Fruit fly (Drosophila melanogaster) whole organism, embryonic: Measurements from ENCODE around the gene CG11449.

Experiments used
- Aef1 ChIP-seq: fragments of 200-800 bp; sonication (Bioruptor generic); IDR thresholded peaks from 3 replicates; pipeline ENCODE4 v1.3.6; 2022; ENCODE audit warnings: missing biosample characterization, missing genetic modification characterization
- Antp ChIP-seq: fragments of 200-800 bp; sonication (Bioruptor generic); optimal IDR thresholded peaks from 3 replicates; lab custom pipeline; 2016; ENCODE audit warnings: missing biosample characterization, missing genetic modification characterization
- Atf3 ChIP-seq: fragments of 200-800 bp; sonication (Bioruptor generic); optimal IDR thresholded peaks from 3 replicates; lab custom pipeline; 2016; ENCODE audit warnings: missing biosample characterization, missing genetic modification characterization
- B-H1 ChIP-seq: fragments of 200-800 bp; sonication (Bioruptor generic); IDR thresholded peaks from 3 replicates; pipeline ENCODE4 v1.3.6; 2022; ENCODE audit warnings: missing biosample characterization, missing genetic modification characterization
- Bdp1 ChIP-seq: fragments of 200-800 bp; sonication (Bioruptor generic); optimal IDR thresholded peaks from 3 replicates; lab custom pipeline; 2016; ENCODE audit warnings: missing biosample characterization, missing genetic modification characterization
- CG10209 ChIP-seq: fragments of 200-800 bp; sonication (Bioruptor generic); optimal IDR thresholded peaks from 3 replicates; lab custom pipeline; 2017; ENCODE audit warnings: missing biosample characterization, mild to moderate bottlenecking, missing genetic modification characterization, missing genetic modification reagents
- CG11695 ChIP-seq: fragments of 200-800 bp; sonication (Bioruptor generic); IDR thresholded peaks from 3 replicates; pipeline ENCODE4 v1.3.6; 2022; ENCODE audit warnings: missing biosample characterization, missing genetic modification characterization
- CG12071 ChIP-seq: fragments of 200-800 bp; sonication (Bioruptor generic); optimal IDR thresholded peaks from 3 replicates; lab custom pipeline; 2018; ENCODE audit warnings: missing biosample characterization, mild to moderate bottlenecking, missing genetic modification characterization
- CG12391 ChIP-seq: fragments of 200-800 bp; sonication (Bioruptor generic); optimal IDR thresholded peaks from 3 replicates; lab custom pipeline; 2018; ENCODE audit warnings: missing biosample characterization, mild to moderate bottlenecking, missing genetic modification characterization, moderate library complexity
- CG1603 ChIP-seq: fragments of 200-800 bp; sonication (Bioruptor generic); optimal IDR thresholded peaks from 2 replicates; lab custom pipeline; 2019; ENCODE audit warnings: missing biosample characterization, mild to moderate bottlenecking, missing genetic modification characterization, moderate library complexity
- CG17912 ChIP-seq: fragments of 200-800 bp; sonication (Bioruptor generic); optimal IDR thresholded peaks from 2 replicates; lab custom pipeline; 2018; ENCODE audit warnings: missing biosample characterization, mild to moderate bottlenecking, missing genetic modification characterization
- CG4282 ChIP-seq: fragments of 200-800 bp; sonication (Bioruptor generic); optimal IDR thresholded peaks from 2 replicates; lab custom pipeline; 2016; ENCODE audit warnings: missing biosample characterization, missing genetic modification characterization
- CG4707 ChIP-seq: fragments of 200-800 bp; sonication (Bioruptor generic); optimal IDR thresholded peaks from 2 replicates; lab custom pipeline; 2018; ENCODE audit warnings: missing biosample characterization, mild to moderate bottlenecking, missing genetic modification characterization, moderate library complexity
- CG7786 ChIP-seq: fragments of 200-800 bp; sonication (Bioruptor generic); optimal IDR thresholded peaks from 2 replicates; lab custom pipeline; 2016; ENCODE audit warnings: missing biosample characterization, missing genetic modification characterization
- CG7963 ChIP-seq: fragments of 200-800 bp; sonication (Bioruptor generic); IDR thresholded peaks from 3 replicates; pipeline ENCODE4 v1.3.6; 2022; ENCODE audit warnings: missing biosample characterization, missing genetic modification characterization; ENCODE audit not compliant: partially characterized antibody
- CG8924 ChIP-seq: fragments of 200-800 bp; optimal IDR thresholded peaks from 3 replicates; lab custom pipeline; 2019; ENCODE audit warnings: missing biosample characterization, mild to moderate bottlenecking, missing genetic modification characterization, moderate library complexity
- Chrac-16 ChIP-seq: fragments of 200-800 bp; sonication (Bioruptor generic); optimal IDR thresholded peaks from 3 replicates; lab custom pipeline; 2016; ENCODE audit warnings: missing biosample characterization, missing genetic modification characterization
- CkIIα-i1 ChIP-seq: fragments of 200-800 bp; sonication (Bioruptor generic); IDR thresholded peaks from 2 replicates; pipeline ENCODE4 v1.3.6; 2022; ENCODE audit warnings: missing biosample characterization, missing genetic modification characterization
- CrebB ChIP-seq: fragments of 200-800 bp; sonication (Bioruptor generic); optimal IDR thresholded peaks from 3 replicates; lab custom pipeline; 2018; ENCODE audit warnings: missing biosample characterization, mild to moderate bottlenecking, missing genetic modification characterization
- E2f2 ChIP-seq: fragments of 200-800 bp; sonication (Bioruptor generic); IDR thresholded peaks from 2 replicates; pipeline ENCODE4 v1.3.6; 2022; ENCODE audit warnings: missing biosample characterization, missing genetic modification characterization
- Elba2 ChIP-seq: fragments of 200-800 bp; sonication (Bioruptor generic); optimal IDR thresholded peaks from 3 replicates; lab custom pipeline; 2016; ENCODE audit warnings: missing biosample characterization, missing genetic modification characterization
- HmgZ ChIP-seq: fragments of 200-800 bp; sonication (Bioruptor generic); optimal IDR thresholded peaks from 2 replicates; lab custom pipeline; 2018; ENCODE audit warnings: missing biosample characterization, mild to moderate bottlenecking, missing genetic modification characterization
- Meics ChIP-seq: fragments of 200-800 bp; sonication (Bioruptor generic); optimal IDR thresholded peaks from 2 replicates; lab custom pipeline; 2017; ENCODE audit warnings: missing biosample characterization, mild to moderate bottlenecking, missing genetic modification characterization
- Nf-YA ChIP-seq: fragments of 200-800 bp; sonication (Bioruptor generic); IDR thresholded peaks from 2 replicates; pipeline ENCODE4 v1.3.6; 2022; ENCODE audit warnings: missing biosample characterization, missing genetic modification characterization
- Poxn ChIP-seq: fragments of 200-800 bp; sonication (Bioruptor generic); IDR thresholded peaks from 2 replicates; pipeline ENCODE4 v1.3.6; 2022; ENCODE audit warnings: missing biosample characterization, missing genetic modification characterization
- Ptx1 ChIP-seq: fragments of 200-800 bp; sonication (Bioruptor generic); IDR thresholded peaks from 2 replicates; pipeline ENCODE4 v1.3.6; 2022; ENCODE audit warnings: missing biosample characterization, missing genetic modification characterization
- Ravus ChIP-seq: fragments of 200-800 bp; sonication (Bioruptor generic); IDR thresholded peaks from 2 replicates; pipeline ENCODE4 v1.3.6; 2022; ENCODE audit warnings: missing biosample characterization, missing genetic modification characterization
- Scr ChIP-seq: fragments of 200-800 bp; sonication (Bioruptor generic); IDR thresholded peaks from 2 replicates; pipeline ENCODE4 v1.3.6; 2022; ENCODE audit warnings: missing biosample characterization, missing genetic modification characterization; ENCODE audit not compliant: partially characterized antibody
- Sin3A ChIP-seq: fragments of >200 bp; optimal IDR thresholded peaks from 2 replicates; lab custom pipeline; 2018
- Sox100B ChIP-seq: fragments of 200-800 bp; sonication (Bioruptor generic); optimal IDR thresholded peaks from 3 replicates; lab custom pipeline; 2018; ENCODE audit warnings: missing biosample characterization, mild to moderate bottlenecking, missing genetic modification characterization
- ara ChIP-seq: fragments of 200-800 bp; sonication (Bioruptor generic); IDR thresholded peaks from 2 replicates; pipeline ENCODE4 v1.3.6; 2022; ENCODE audit warnings: missing biosample characterization, missing genetic modification characterization
- az2 ChIP-seq: fragments of 200-800 bp; sonication (Bioruptor generic); optimal IDR thresholded peaks from 3 replicates; lab custom pipeline; 2016; ENCODE audit warnings: missing biosample characterization, missing genetic modification characterization
- crol ChIP-seq: fragments of 200-800 bp; sonication (Bioruptor generic); IDR thresholded peaks from 2 replicates; pipeline ENCODE4 v1.3.6; 2022; ENCODE audit warnings: missing biosample characterization, missing genetic modification characterization
- danr ChIP-seq: fragments of 200-800 bp; sonication (Bioruptor generic); IDR thresholded peaks from 2 replicates; pipeline ENCODE4 v1.3.6; 2022; ENCODE audit warnings: missing biosample characterization, missing genetic modification characterization
- disco-r ChIP-seq: fragments of 200-800 bp; sonication (Bioruptor generic); optimal IDR thresholded peaks from 2 replicates; lab custom pipeline; 2016; ENCODE audit warnings: missing biosample characterization, missing genetic modification characterization
- grau ChIP-seq: fragments of 200-800 bp; optimal IDR thresholded peaks from 3 replicates; lab custom pipeline; 2019; ENCODE audit warnings: missing biosample characterization, mild to moderate bottlenecking, missing genetic modification characterization, moderate library complexity
- jumu ChIP-seq: fragments of 200-800 bp; sonication (Bioruptor generic); optimal IDR thresholded peaks from 3 replicates; lab custom pipeline; 2016; ENCODE audit warnings: missing biosample characterization, missing genetic modification characterization
- knrl ChIP-seq: fragments of 200-800 bp; sonication (Bioruptor generic); IDR thresholded peaks from 3 replicates; pipeline ENCODE4 v1.3.6; 2022; ENCODE audit warnings: missing biosample characterization, missing genetic modification characterization; ENCODE audit not compliant: partially characterized antibody
- otp ChIP-seq: fragments of 200-800 bp; sonication (Bioruptor generic); IDR thresholded peaks from 3 replicates; pipeline ENCODE4, ENCODE4 v1.3.6; 2022; ENCODE audit warnings: missing biosample characterization, missing genetic modification characterization
- pfk ChIP-seq: fragments of 200-800 bp; sonication (Bioruptor generic); optimal IDR thresholded peaks from 2 replicates; lab custom pipeline; 2018; ENCODE audit warnings: missing biosample characterization, mild to moderate bottlenecking, missing genetic modification characterization, moderate library complexity
- pho ChIP-seq: fragments of 200-800 bp; sonication (Bioruptor generic); optimal IDR thresholded peaks from 2 replicates; lab custom pipeline; 2016; ENCODE audit warnings: missing biosample characterization, missing genetic modification characterization
- ro ChIP-seq: fragments of 200-800 bp; sonication (Bioruptor generic); IDR thresholded peaks from 2 replicates; pipeline ENCODE4 v1.3.6; 2022; ENCODE audit warnings: missing biosample characterization, missing genetic modification characterization
- salm ChIP-seq: fragments of 200-800 bp; sonication (Bioruptor generic); optimal IDR thresholded peaks from 2 replicates; lab custom pipeline; 2018; ENCODE audit warnings: missing biosample characterization, mild to moderate bottlenecking, missing genetic modification characterization
- schlank ChIP-seq: fragments of 200-800 bp; sonication (Bioruptor generic); optimal IDR thresholded peaks from 2 replicates; lab custom pipeline; 2018; ENCODE audit warnings: missing biosample characterization, mild to moderate bottlenecking, missing genetic modification characterization
- shn ChIP-seq: fragments of 200-800 bp; sonication (Bioruptor generic); optimal IDR thresholded peaks from 3 replicates; lab custom pipeline; 2016; ENCODE audit warnings: missing biosample characterization, missing genetic modification characterization
- sima ChIP-seq: fragments of 200-800 bp; sonication (Bioruptor generic); optimal IDR thresholded peaks from 2 replicates; lab custom pipeline; 2016; ENCODE audit warnings: missing biosample characterization, missing genetic modification characterization
- slp2 ChIP-seq: fragments of 200-800 bp; sonication (Bioruptor generic); optimal IDR thresholded peaks from 2 replicates; lab custom pipeline; 2016; ENCODE audit warnings: missing biosample characterization, missing genetic modification characterization
- sna ChIP-seq: fragments of 200-800 bp; sonication (Bioruptor generic); IDR thresholded peaks from 2 replicates; pipeline ENCODE4 v1.3.6; 2022; ENCODE audit warnings: missing biosample characterization, missing genetic modification characterization; ENCODE audit not compliant: partially characterized antibody
- sqz ChIP-seq: fragments of 200-800 bp; sonication (Bioruptor generic); optimal IDR thresholded peaks from 3 replicates; lab custom pipeline; 2018; ENCODE audit warnings: missing biosample characterization, mild to moderate bottlenecking, missing genetic modification characterization
- tup ChIP-seq: fragments of 200-800 bp; sonication (Bioruptor generic); optimal IDR thresholded peaks from 2 replicates; lab custom pipeline; 2016; ENCODE audit warnings: missing biosample characterization, mild to moderate bottlenecking, missing genetic modification characterization, moderate library complexity
- zen ChIP-seq: fragments of 200-800 bp; sonication (Bioruptor generic); optimal IDR thresholded peaks from 3 replicates; lab custom pipeline; 2018; ENCODE audit warnings: missing biosample characterization, mild to moderate bottlenecking, missing genetic modification characterization, moderate library complexity

CG11449 gene

DNA sequence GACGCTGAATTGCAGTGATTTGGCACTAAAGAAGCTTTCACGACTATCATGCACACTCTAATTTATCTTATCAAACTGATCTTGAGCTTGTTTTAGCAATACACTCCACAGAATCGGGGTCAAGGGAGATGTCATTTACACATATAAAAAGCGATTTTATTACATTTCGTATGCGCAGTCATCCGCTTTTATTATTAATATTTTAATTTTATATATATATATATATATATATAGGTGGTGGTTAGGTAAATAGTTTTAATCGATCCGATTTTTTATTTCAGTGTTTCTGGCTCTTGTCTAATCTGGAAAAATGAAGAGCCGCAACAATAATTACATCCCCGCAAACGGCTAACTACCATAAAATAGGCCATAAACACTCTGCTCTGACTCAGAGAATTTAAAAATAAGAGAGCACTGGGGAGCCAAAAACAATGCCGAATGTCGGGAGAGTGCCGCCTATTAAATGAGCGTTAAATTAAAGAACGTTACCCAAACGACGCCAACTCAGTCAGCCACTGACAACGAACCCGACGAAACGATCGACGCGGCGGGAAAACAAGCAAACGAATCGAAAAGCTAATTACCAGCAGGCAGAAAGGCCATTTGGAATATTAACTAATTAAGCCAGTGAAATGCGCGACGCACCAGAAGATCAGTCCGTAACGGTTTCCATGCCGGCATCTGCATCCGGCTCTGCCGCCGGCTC, 17.6 kb downstream of the CG11449 start (continued):
- TF ChIP-seq otp (no peak), Sin3A (no peak), sima (GFP tag; lab: Kevin White, UChicago) (no peak), Nf-YA (GFP tag; lab: Robert Waterston, UW) (no peak), HmgZ (no peak), tup (GFP tag; lab: Kevin White, UChicago) (no peak), Sox100B (GFP tag; lab: Kevin White, UChicago) (no peak), slp2 (GFP tag; lab: Kevin White, UChicago) (no peak), salm (tag; lab: Kevin White, UChicago) (peak; percentile 33), CG17912 (GFP tag; lab: Kevin White, UChicago) (no peak), crol (GFP tag; lab: Robert Waterston, UW) (no peak), jumu (GFP tag; lab: Kevin White, UChicago) (no peak), zen (tag; lab: Kevin White, UChicago) (no peak), shn (GFP tag; lab: Kevin White, UChicago) (no peak), schlank (tag; lab: Kevin White, UChicago) (no peak), CG11695 (GFP tag; lab: Robert Waterston, UW) (peak; percentile 59; the same call in 1 of the 3 replicates), Chrac-16 (GFP tag; lab: Kevin White, UChicago) (no peak), az2 (GFP tag; lab: Kevin White, UChicago) (no peak), knrl (GFP tag; lab: Robert Waterston, UW) (no peak), danr (no peak), CG12071 (GFP tag; lab: Kevin White, UChicago) (no peak), CG7786 (no peak), Ptx1 (GFP tag; lab: Robert Waterston, UW) (peak; percentile 62), CG8924 (tag; lab: Kevin White, UChicago) (peak; percentile 66), sqz (GFP tag; lab: Kevin White, UChicago) (no peak), CrebB (tag; lab: Kevin White, UChicago) (no peak), CG4282 (GFP tag; lab: Kevin White, UChicago) (no peak), CG7963 (no peak), E2f2 (peak; percentile 30; the same call in 1 of the 2 replicates), Ravus (GFP tag; lab: Robert Waterston, UW) (no peak; the same call in 1 of the 2 replicates), CG1603 (tag; lab: Kevin White, UChicago) (no peak), Scr (GFP tag; lab: Robert Waterston, UW) (no peak), ara (GFP tag; lab: Robert Waterston, UW) (no peak), pho (GFP tag; lab: Kevin White, UChicago) (no peak), pfk (GFP tag; lab: Kevin White, UChicago) (no peak), CG4707 (GFP tag; lab: Kevin White, UChicago) (no peak), disco-r (GFP tag; lab: Kevin White, UChicago) (no peak), B-H1 (GFP tag; lab: Robert Waterston, UW) (peak; percentile 26; the same call in 2 of the 3 replicates), Antp (GFP tag; lab: Kevin White, UChicago) (no peak), Bdp1 (GFP tag; lab: Kevin White, UChicago) (no peak), Poxn (GFP tag; lab: Robert Waterston, UW) (0 out of 2 replicates have a peak, but pooled peaks have one; percentile 35), Elba2 (GFP tag; lab: Kevin White, UChicago) (no peak), CG10209 (peak; percentile 66), Meics (GFP tag; lab: Kevin White, UChicago) (peak; percentile 78), CkIIα-i1 (GFP tag; lab: Robert Waterston, UW) (no peak), ro (GFP tag; lab: Robert Waterston, UW) (no peak), Aef1 (GFP tag; lab: Robert Waterston, UW) (peak; percentile 57), Atf3 (no peak), CG12391 (tag; lab: Kevin White, UChicago) (peak; percentile 50), sna (GFP tag; lab: Robert Waterston, UW) (no peak), grau (tag; lab: Kevin White, UChicago) (peak; percentile 77)
